Comparison of ENCODE assay signal across 2 fruit fly cellular contexts in genomic region chr3L:16028924-16029323, dm6.
TF ChIP-seq lines count a peak whose summit lies in the region.

No protein-coding gene starts in this region.

- TF ChIP-seq CTCF in whole organism, embryonic (GFP tag; optimal IDR thresholded peaks at IDR 0.05; lab: Kevin White, UChicago), result no peak

TF ChIP-seq in whole organism, embryonic, 481 proteins besides CTCF, POLR2A, EP300 and RAD21:
- peak; percentile 43 for TF ChIP-seq yki (optimal IDR thresholded peaks at IDR 0.05; lab: Kevin White, UChicago)
- TF ChIP-seq mirr (GFP tag; optimal IDR thresholded peaks at IDR 0.05; lab: Kevin White, UChicago), result no peak
- no peak for TF ChIP-seq tap (tag; optimal IDR thresholded peaks at IDR 0.05; lab: Kevin White, UChicago)
- peak; percentile 13 for TF ChIP-seq caup (GFP tag; optimal IDR thresholded peaks at IDR 0.05; lab: Kevin White, UChicago; ENCODE audit: severe bottlenecking)
- peak; percentile 1 for TF ChIP-seq kni (GFP tag; optimal IDR thresholded peaks at IDR 0.05; lab: Kevin White, UChicago)
- 0 out of 3 replicates have a peak, but pooled peaks have one; percentile 26 for TF ChIP-seq z (GFP tag; IDR thresholded peaks at IDR 0.05; lab: Robert Waterston, UW)
- no peak for TF ChIP-seq pan (optimal IDR thresholded peaks at IDR 0.05; lab: Kevin White, UChicago)
- TF ChIP-seq pan (GFP tag; optimal IDR thresholded peaks at IDR 0.05 in 1 of 2, IDR thresholded peaks at IDR 0.05 in 1 of 2), result peak in 1 of 2 experiments; percentile 81
- TF ChIP-seq Trl (optimal IDR thresholded peaks at IDR 0.05; lab: Kevin White, UChicago), result peak; percentile 75 to 78
- TF ChIP-seq Trl (GFP tag; optimal IDR thresholded peaks at IDR 0.05; lab: Kevin White, UChicago), result no peak
- TF ChIP-seq CG3163 (GFP tag; optimal IDR thresholded peaks at IDR 0.05; lab: Kevin White, UChicago), result peak; percentile 22
- no peak for TF ChIP-seq Lim3 (GFP tag; IDR thresholded peaks at IDR 0.05; lab: Robert Waterston, UW)
- no peak for TF ChIP-seq dmrt11E (tag; optimal IDR thresholded peaks at IDR 0.05; lab: Kevin White, UChicago)
- TF ChIP-seq cwo (GFP tag; optimal IDR thresholded peaks at IDR 0.05; lab: Kevin White, UChicago), result peak; percentile 20
- TF ChIP-seq sqz (GFP tag; optimal IDR thresholded peaks at IDR 0.05; lab: Kevin White, UChicago), result peak; percentile 63
- peak; percentile 37 for TF ChIP-seq sd (tag; optimal IDR thresholded peaks at IDR 0.05; lab: Kevin White, UChicago)
- TF ChIP-seq cg (GFP tag; optimal IDR thresholded peaks at IDR 0.05; lab: Kevin White, UChicago), result peak; percentile 58

TF ChIP-seq in whole organism, prepupa, 60 proteins besides CTCF, POLR2A, EP300 and RAD21:
- TF ChIP-seq CG15336 (GFP tag; IDR thresholded peaks at IDR 0.05; lab: Robert Waterston, UW) (peak; percentile 29; the same call in 1 of the 2 replicates), fkh (GFP tag; optimal IDR thresholded peaks at IDR 0.05; lab: Kevin White, UChicago) (peak; percentile 3), Blimp-1 (GFP tag; optimal IDR thresholded peaks at IDR 0.05; lab: Kevin White, UChicago) (no peak)
